Fruit fly (Drosophila melanogaster) whole organism: Measurements from ENCODE around the gene mub.

Experiments
- CG8478 ChIP-seq: fragments of >200 bp; optimal IDR thresholded peaks from 2 replicates; lab custom pipeline; 2018; ENCODE audit warnings: inconsistent platforms
- EcR ChIP-seq, 2 experiments: fragments of >200 bp; optimal IDR thresholded peaks; 2 replicates each; lab custom pipeline; 2017; ENCODE audit warnings: missing biosample characterization in 2 of 2, missing genetic modification characterization in 2 of 2, missing genetic modification reagents in 2 of 2
- pan ChIP-seq: fragments of >200 bp; optimal IDR thresholded peaks from 2 replicates; lab custom pipeline; 2017
- psq ChIP-seq: fragments of >200 bp; optimal IDR thresholded peaks from 2 replicates; lab custom pipeline; 2017
- usp ChIP-seq: fragments of >200 bp; optimal IDR thresholded peaks from 2 replicates; lab custom pipeline; 2017; ENCODE audit warnings: missing biosample characterization, missing genetic modification characterization, mixed read lengths

dm6 chr3L:21848320-21848719 lies 3.7 kb downstream of the mub start:
- no peak for TF ChIP-seq usp
- TF ChIP-seq EcR (GFP tag; optimal IDR thresholded peaks at IDR 0.05; lab: Kevin White, UChicago), result no peak
- no peak for TF ChIP-seq pan (lab: Kevin White, UChicago)
- no peak for TF ChIP-seq CG8478 (lab: Kevin White, UChicago)
- TF ChIP-seq psq, result no peak
